Fruit fly (Drosophila melanogaster) whole organism, wandering third instar larva: Measurements from ENCODE around the gene ex.
A peak's percentile ranks its signal among the peaks of the same experiment; 100 is the strongest.

Experiments used
- Abd-B ChIP-seq: fragments of >200 bp; optimal IDR thresholded peaks from 2 replicates; lab custom pipeline; 2017; ENCODE audit warnings: missing biosample characterization, missing genetic modification characterization
- CG32264 ChIP-seq: fragments of 200-800 bp; sonication (Bioruptor generic); optimal IDR thresholded peaks from 2 replicates; lab custom pipeline; 2016; ENCODE audit warnings: missing biosample characterization, missing genetic modification characterization
- CG9705 ChIP-seq: fragments of 200-800 bp; sonication (Bioruptor generic); optimal IDR thresholded peaks from 2 replicates; lab custom pipeline; 2018; ENCODE audit warnings: missing biosample characterization, mild to moderate bottlenecking, missing genetic modification characterization
- Dfd ChIP-seq: fragments of >200 bp; optimal IDR thresholded peaks from 2 replicates; lab custom pipeline; 2017; ENCODE audit warnings: missing biosample characterization, missing genetic modification characterization
- Dif ChIP-seq: fragments of 200-275, 200-300 bp; sonication (Bioruptor generic); optimal IDR thresholded peaks from 2 replicates; lab custom pipeline; 2018; ENCODE audit warnings: missing biosample characterization, missing genetic modification characterization; ENCODE audit not compliant: partially characterized antibody
- HLH106 ChIP-seq: fragments of 200-800 bp; optimal IDR thresholded peaks from 3 replicates; lab custom pipeline; 2019; ENCODE audit warnings: missing biosample characterization, mild to moderate bottlenecking, missing genetic modification characterization, moderate library complexity
- Hnf4 ChIP-seq: fragments of 200-800 bp; sonication (Bioruptor generic); optimal IDR thresholded peaks from 2 replicates; lab custom pipeline; 2016; ENCODE audit warnings: missing biosample characterization, mild to moderate bottlenecking, missing genetic modification characterization
- Hr78 ChIP-seq: fragments of >200 bp; optimal IDR thresholded peaks from 2 replicates; lab custom pipeline; 2017; ENCODE audit warnings: missing biosample characterization, missing genetic modification characterization
- Hr83 ChIP-seq: fragments of 200-300 bp; sonication (Bioruptor generic); optimal IDR thresholded peaks from 2 replicates; lab custom pipeline; 2016; ENCODE audit warnings: missing biosample characterization, mild to moderate bottlenecking, missing genetic modification characterization, moderate library complexity; ENCODE audit not compliant: poor library complexity, severe bottlenecking
- Jra ChIP-seq: sonication (Bioruptor generic); optimal IDR thresholded peaks from 2 replicates; lab custom pipeline; 2016; ENCODE audit warnings: missing biosample characterization, missing genetic modification characterization
- Myc ChIP-seq: fragments of >200 bp; optimal IDR thresholded peaks from 2 replicates; lab custom pipeline; 2017
- OdsH ChIP-seq: fragments of 200-800 bp; sonication (Bioruptor generic); optimal IDR thresholded peaks from 2 replicates; lab custom pipeline; 2016; ENCODE audit warnings: missing biosample characterization, mild to moderate bottlenecking, missing genetic modification characterization
- Sp1 ChIP-seq: fragments of 200-800 bp; sonication (Bioruptor generic); optimal IDR thresholded peaks from 3 replicates; lab custom pipeline; 2019; ENCODE audit warnings: missing biosample characterization, mild to moderate bottlenecking, missing genetic modification characterization, moderate library complexity
- Vsx2 ChIP-seq: fragments of 200-300, 225-300 bp; sonication (Bioruptor generic); optimal IDR thresholded peaks from 2 replicates; lab custom pipeline; 2018; ENCODE audit warnings: missing biosample characterization, missing genetic modification characterization; ENCODE audit not compliant: partially characterized antibody
- brk ChIP-seq: fragments of 200-800 bp; sonication (Bioruptor generic); optimal IDR thresholded peaks from 2 replicates; lab custom pipeline; 2016; ENCODE audit warnings: missing biosample characterization, mild to moderate bottlenecking, missing genetic modification characterization
- dl ChIP-seq, 2 experiments: fragments of 175-275, 200-275 bp in 1 of 2; fragments of 200-275 bp in 1 of 2; sonication (Bioruptor generic); optimal IDR thresholded peaks; lab custom pipeline; 2018; ENCODE audit warnings: mild to moderate bottlenecking in 2 of 2, missing biosample characterization in 2 of 2, missing genetic modification characterization in 2 of 2, moderate library complexity in 2 of 2; ENCODE audit not compliant: partially characterized antibody in 2 of 2, insufficient read depth in 1 of 2
- dmrt93B ChIP-seq: fragments of 200-800 bp; sonication (Bioruptor generic); optimal IDR thresholded peaks from 2 replicates; lab custom pipeline; 2018; ENCODE audit warnings: missing biosample characterization, mild to moderate bottlenecking, missing genetic modification characterization
- ey ChIP-seq: fragments of 200-800 bp; sonication (Bioruptor generic); optimal IDR thresholded peaks from 2 replicates; lab custom pipeline; 2016; ENCODE audit warnings: missing biosample characterization, missing genetic modification characterization
- foxo ChIP-seq, 2 experiments: fragments of 200-800 bp; sonication (Bioruptor generic); optimal IDR thresholded peaks; 2 replicates in 1 of 2; 3 replicates in 1 of 2; lab custom pipeline; 2016 to 2017; ENCODE audit warnings: missing biosample characterization in 2 of 2, missing genetic modification characterization in 2 of 2
- fru ChIP-seq: fragments of 200-800 bp; sonication (Bioruptor generic); optimal IDR thresholded peaks from 3 replicates; lab custom pipeline; 2016; ENCODE audit warnings: missing biosample characterization, mild to moderate bottlenecking, missing genetic modification characterization
- h ChIP-seq: fragments of 200-800 bp; sonication (Bioruptor generic); optimal IDR thresholded peaks from 3 replicates; lab custom pipeline; 2016; ENCODE audit warnings: missing biosample characterization, mild to moderate bottlenecking, missing genetic modification characterization
- lola ChIP-seq: fragments of >200 bp; optimal IDR thresholded peaks from 2 replicates; lab custom pipeline; 2017; ENCODE audit warnings: missing biosample characterization, missing genetic modification characterization
- psq ChIP-seq: fragments of 200-800 bp; sonication (Bioruptor generic); optimal IDR thresholded peaks from 3 replicates; lab custom pipeline; 2017; ENCODE audit warnings: missing biosample characterization, mild to moderate bottlenecking, missing genetic modification characterization, moderate library complexity
- sage ChIP-seq: fragments of 200-800 bp; sonication (Bioruptor generic); optimal IDR thresholded peaks from 2 replicates; lab custom pipeline; 2016; ENCODE audit warnings: missing biosample characterization, mild to moderate bottlenecking, missing genetic modification characterization
- sv ChIP-seq: fragments of 200-800 bp; sonication (Bioruptor generic); optimal IDR thresholded peaks from 3 replicates; lab custom pipeline; 2016; ENCODE audit warnings: missing biosample characterization, missing genetic modification characterization
- tai ChIP-seq: sonication (Bioruptor generic); optimal IDR thresholded peaks from 2 replicates; lab custom pipeline; 2016; ENCODE audit warnings: missing biosample characterization, missing genetic modification characterization
- usp ChIP-seq: fragments of >200 bp; optimal IDR thresholded peaks from 2 replicates; lab custom pipeline; 2017; ENCODE audit warnings: missing biosample characterization, missing genetic modification characterization
- woc ChIP-seq: sonication (Bioruptor generic); optimal IDR thresholded peaks from 2 replicates; lab custom pipeline; 2016; ENCODE audit warnings: missing biosample characterization, mild to moderate bottlenecking, missing genetic modification characterization

Gene ex

dm6 chr2L:390509-390908 lies 40.5 kb upstream of the ex start:
- no peak for TF ChIP-seq OdsH (GFP tag; lab: Kevin White, UChicago)
- no peak for TF ChIP-seq tai (GFP tag; lab: Kevin White, UChicago)
- no peak for TF ChIP-seq Hnf4 (GFP tag; lab: Kevin White, UChicago)
- TF ChIP-seq Vsx2 (GFP tag; lab: Kevin White, UChicago), result no peak
- TF ChIP-seq sage, result no peak
- TF ChIP-seq brk (GFP tag; lab: Kevin White, UChicago), result no peak
- no peak for TF ChIP-seq CG32264 (GFP tag; lab: Kevin White, UChicago)

- TF ChIP-seq lola (GFP tag; lab: Kevin White, UChicago), result no peak
- TF ChIP-seq Dfd, result no peak
Measured at dm6 chr2L:392529-392928, 38.5 kb upstream of the ex start.

- TF ChIP-seq Myc, result peak; percentile 13
- TF ChIP-seq h (GFP tag; lab: Kevin White, UChicago), result no peak
Measured at dm6 chr2L:395366-396117, 35.5 kb upstream of the ex start.

- TF ChIP-seq lola (GFP tag; lab: Kevin White, UChicago) (no peak), dmrt93B (GFP tag; lab: Kevin White, UChicago) (no peak), usp (no peak), foxo (GFP tag; optimal IDR thresholded peaks at IDR 0.05; lab: Kevin White, UChicago) (no peak), sv (GFP tag; lab: Kevin White, UChicago) (no peak), Abd-B (GFP tag; lab: Kevin White, UChicago) (no peak), Jra (GFP tag; lab: Kevin White, UChicago) (no peak), Hr83 (GFP tag; lab: Kevin White, UChicago) (no peak), Dfd (no peak), tai (GFP tag; lab: Kevin White, UChicago) (no peak), Vsx2 (GFP tag; lab: Kevin White, UChicago) (no peak), fru (GFP tag; lab: Kevin White, UChicago) (no peak)
- TF ChIP-seq, all 38 proteins: peak for 0
Measured at dm6 chr2L:402098-402497, 28.9 kb upstream of the ex start, which contains the start of gene CG4213. TSS of gene CG4213 (minus strand) at chr2L:402198.

dm6 chr2L:403627-404575 lies 27.1 kb upstream of the ex start, which contains the start of gene Polr1B:
TSS of gene Polr1B (plus strand) at chr2L:404285.
- TF ChIP-seq Myc (peak; percentile 74), CG9705 (peak; percentile 18), woc (GFP tag; lab: Kevin White, UChicago) (peak; percentile 70), brk (GFP tag; lab: Kevin White, UChicago) (no peak)

- TF ChIP-seq ey (GFP tag; lab: Kevin White, UChicago) (peak; percentile 2), psq (GFP tag; lab: Kevin White, UChicago) (no peak)
Measured at dm6 chr2L:412931-413330, 18.1 kb upstream of the ex start.

- TF ChIP-seq Vsx2 (GFP tag; lab: Kevin White, UChicago) (no peak), HLH106 (no peak), Myc (no peak), Hr78 (GFP tag; lab: Kevin White, UChicago) (no peak), Dif (no peak), lola (GFP tag; lab: Kevin White, UChicago) (no peak), CG32264 (GFP tag; lab: Kevin White, UChicago) (no peak), fru (GFP tag; lab: Kevin White, UChicago) (no peak), Hnf4 (GFP tag; lab: Kevin White, UChicago) (no peak), h (GFP tag; lab: Kevin White, UChicago) (no peak), brk (GFP tag; lab: Kevin White, UChicago) (no peak), dl (GFP tag; optimal IDR thresholded peaks at IDR 0.05; lab: Kevin White, UChicago; ENCODE audit: insufficient read depth in 1 of 2, partially characterized antibody in 2 of 2) (no peak), Sp1 (no peak)
Measured at dm6 chr2L:413894-414293, 17.1 kb upstream of the ex start.
